Comparison of ENCODE assay signal across 1 fruit fly cellular context in the genomic region with DNA sequence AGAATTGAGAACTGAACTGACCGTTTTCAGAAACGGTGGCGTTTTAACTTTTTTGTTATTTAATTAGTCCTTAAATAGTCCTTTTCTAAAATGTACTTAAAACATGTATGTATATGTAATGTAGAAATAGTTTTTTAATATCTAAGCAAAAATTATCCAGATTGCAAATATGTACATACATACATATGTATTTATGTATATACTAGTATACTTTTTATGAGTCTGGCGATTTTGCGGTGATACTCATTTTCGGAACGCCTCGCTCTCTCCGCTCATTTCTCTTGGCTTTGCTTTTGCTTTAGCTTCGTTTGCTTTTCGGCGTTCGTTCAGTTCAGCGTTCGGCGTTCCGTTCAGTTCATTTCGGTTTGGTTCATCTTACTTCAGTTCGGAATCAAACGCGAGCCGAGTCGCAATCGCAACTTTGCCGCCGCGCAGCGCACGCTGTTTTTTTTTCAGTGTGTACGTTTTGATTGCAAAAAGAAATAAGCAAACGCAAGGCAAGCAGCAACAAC.
A peak's percentile ranks its signal among the peaks of the same experiment; 100 is the strongest.
TF ChIP-seq lines count a peak whose summit lies in the region.

A gene (plus strand): TSS at position 381 of the 512 bp plus-strand sequence.

TF ChIP-seq in whole organism, embryonic, 481 proteins besides CTCF, POLR2A, EP300 and RAD21 (continued from another document and continues in another):
- TF ChIP-seq CG10654 (GFP tag; optimal IDR thresholded peaks at IDR 0.05; lab: Kevin White, UChicago) (peak; percentile 58), knrl (GFP tag; IDR thresholded peaks at IDR 0.05; lab: Robert Waterston, UW; ENCODE audit: partially characterized antibody) (no peak; the same call in 2 of the 3 replicates), CG8281 (tag; optimal IDR thresholded peaks at IDR 0.05; lab: Kevin White, UChicago) (peak; percentile 51), CG6654 (GFP tag; optimal IDR thresholded peaks at IDR 0.05; lab: Kevin White, UChicago) (peak; percentile 50), pita (GFP tag; optimal IDR thresholded peaks at IDR 0.05; lab: Kevin White, UChicago) (no peak), CG4360 (GFP tag; IDR thresholded peaks at IDR 0.05; lab: Robert Waterston, UW) (no peak), CG4424 (GFP tag; optimal IDR thresholded peaks at IDR 0.05; lab: Kevin White, UChicago) (peak; percentile 81), Hmx (GFP tag; optimal IDR thresholded peaks at IDR 0.05; lab: Kevin White, UChicago) (peak; percentile 44), jing (GFP tag; optimal IDR thresholded peaks at IDR 0.05; lab: Kevin White, UChicago) (peak; percentile 7), Vsx1 (GFP tag; optimal IDR thresholded peaks at IDR 0.05; lab: Kevin White, UChicago) (peak; percentile 40), H2.0 (GFP tag; IDR thresholded peaks at IDR 0.05; lab: Robert Waterston, UW) (peak; percentile 34; the same call in 1 of the 2 replicates), D19A (tag; optimal IDR thresholded peaks at IDR 0.05; lab: Kevin White, UChicago) (peak; percentile 60), sim (GFP tag; IDR thresholded peaks at IDR 0.05; lab: Robert Waterston, UW) (no peak), sens-2 (GFP tag; IDR thresholded peaks at IDR 0.05; lab: Robert Waterston, UW) (no peak), sr (GFP tag; IDR thresholded peaks at IDR 0.05; lab: Robert Waterston, UW) (no peak), esg (GFP tag; conservative IDR thresholded peaks at IDR 0.05; lab: Robert Waterston, UW) (0 out of 2 replicates have a peak, but pooled peaks have one; percentile 44), gce (GFP tag; IDR thresholded peaks at IDR 0.05; lab: Robert Waterston, UW) (no peak), stwl (tag; optimal IDR thresholded peaks at IDR 0.05; lab: Kevin White, UChicago) (no peak), salm (tag; optimal IDR thresholded peaks at IDR 0.05; lab: Kevin White, UChicago) (peak; percentile 55), ci (GFP tag; IDR thresholded peaks at IDR 0.05; lab: Robert Waterston, UW) (peak; percentile 55; the same call in 1 of the 3 replicates), gcm2 (GFP tag; optimal IDR thresholded peaks at IDR 0.05; lab: Kevin White, UChicago) (peak; percentile 41), CG17328 (GFP tag; IDR thresholded peaks at IDR 0.05; lab: Robert Waterston, UW) (peak; percentile 37; the same call in 1 of the 2 replicates), CG18262 (tag; optimal IDR thresholded peaks at IDR 0.05; lab: Kevin White, UChicago) (peak; percentile 83), CG15269 (tag; optimal IDR thresholded peaks at IDR 0.05; lab: Kevin White, UChicago) (peak; percentile 84), CG2889 (GFP tag; IDR thresholded peaks at IDR 0.05; lab: Robert Waterston, UW) (0 out of 3 replicates have a peak, but pooled peaks have one; percentile 39), dan (GFP tag; IDR thresholded peaks at IDR 0.05; lab: Robert Waterston, UW) (no peak), Sox100B (GFP tag; optimal IDR thresholded peaks at IDR 0.05; lab: Kevin White, UChicago) (peak; percentile 92), CG8359 (GFP tag; optimal IDR thresholded peaks at IDR 0.05; lab: Kevin White, UChicago; ENCODE audit: borderline replicate concordance) (no peak), chif (GFP tag; optimal IDR thresholded peaks at IDR 0.05; lab: Kevin White, UChicago) (peak in 1 of 2 experiments; percentile 33), CG13296 (GFP tag; optimal IDR thresholded peaks at IDR 0.05; lab: Kevin White, UChicago) (peak; percentile 84), caup (GFP tag; optimal IDR thresholded peaks at IDR 0.05; lab: Kevin White, UChicago; ENCODE audit: severe bottlenecking) (peak; percentile 81), CG12104 (GFP tag; optimal IDR thresholded peaks at IDR 0.05; lab: Kevin White, UChicago) (peak; percentile 69), CG6854 (GFP tag; optimal IDR thresholded peaks at IDR 0.05; lab: Kevin White, UChicago) (no peak), fu2 (GFP tag; optimal IDR thresholded peaks at IDR 0.05; lab: Kevin White, UChicago) (no peak), TFAM (GFP tag; optimal IDR thresholded peaks at IDR 0.05; lab: Kevin White, UChicago) (no peak), Ada2b (GFP tag; IDR thresholded peaks at IDR 0.05; lab: Robert Waterston, UW) (peak; percentile 58), Nf-YB (GFP tag; optimal IDR thresholded peaks at IDR 0.05; lab: Kevin White, UChicago) (peak; percentile 56), gsb-n (tag; optimal IDR thresholded peaks at IDR 0.05; lab: Kevin White, UChicago) (peak; percentile 69), B-H1 (GFP tag; IDR thresholded peaks at IDR 0.05; lab: Robert Waterston, UW) (peak; percentile 15; the same call in 1 of the 3 replicates), CG3281 (GFP tag; optimal IDR thresholded peaks at IDR 0.05; lab: Kevin White, UChicago) (peak; percentile 75), CG31441 (GFP tag; IDR thresholded peaks at IDR 0.05; lab: Robert Waterston, UW) (peak; percentile 82), hth (optimal IDR thresholded peaks at IDR 0.05; lab: Kevin White, UChicago) (no peak), BEAF-32 (GFP tag; optimal IDR thresholded peaks at IDR 0.05; lab: Kevin White, UChicago) (no peak), CG3407 (GFP tag; optimal IDR thresholded peaks at IDR 0.05; lab: Kevin White, UChicago) (peak; percentile 77), CG3995 (GFP tag; optimal IDR thresholded peaks at IDR 0.05; lab: Kevin White, UChicago) (peak; percentile 30), unc-4 (GFP tag; IDR thresholded peaks at IDR 0.05; lab: Robert Waterston, UW; ENCODE audit: partially characterized antibody) (no peak), stc (GFP tag; IDR thresholded peaks at IDR 0.05; lab: Robert Waterston, UW) (peak; percentile 30; the same call in 1 of the 2 replicates), ranshi (GFP tag; IDR thresholded peaks at IDR 0.05; lab: Robert Waterston, UW) (peak; percentile 65; the same call in 1 of the 2 replicates), Atf3 (GFP tag; optimal IDR thresholded peaks at IDR 0.05; lab: Kevin White, UChicago) (no peak), trh (GFP tag; optimal IDR thresholded peaks at IDR 0.05; lab: Kevin White, UChicago) (peak; percentile 39), Mes4 (GFP tag; optimal IDR thresholded peaks at IDR 0.05; lab: Kevin White, UChicago) (no peak), mirr (GFP tag; optimal IDR thresholded peaks at IDR 0.05; lab: Kevin White, UChicago) (no peak), wdn (GFP tag; IDR thresholded peaks at IDR 0.05; lab: Robert Waterston, UW) (no peak), peb (GFP tag; IDR thresholded peaks at IDR 0.05; lab: Robert Waterston, UW) (0 out of 2 replicates have a peak, but pooled peaks have one; percentile 34), Ssrp (tag; optimal IDR thresholded peaks at IDR 0.05; lab: Kevin White, UChicago) (peak; percentile 83), bcd (GFP tag; optimal IDR thresholded peaks at IDR 0.05; lab: Kevin White, UChicago) (peak; percentile 81), ro (GFP tag; IDR thresholded peaks at IDR 0.05; lab: Robert Waterston, UW) (no peak), CG1529 (GFP tag; optimal IDR thresholded peaks at IDR 0.05; lab: Kevin White, UChicago) (peak; percentile 82), Dip3 (GFP tag; optimal IDR thresholded peaks at IDR 0.05; lab: Kevin White, UChicago) (peak; percentile 42), CG17829 (tag; optimal IDR thresholded peaks at IDR 0.05; lab: Kevin White, UChicago) (peak; percentile 82), dysf (GFP tag; IDR thresholded peaks at IDR 0.05; lab: Robert Waterston, UW) (peak; percentile 83), cg (GFP tag; optimal IDR thresholded peaks at IDR 0.05; lab: Kevin White, UChicago) (no peak), Blimp-1 (GFP tag; optimal IDR thresholded peaks at IDR 0.05; lab: Kevin White, UChicago) (peak; percentile 77), bbx (GFP tag; IDR thresholded peaks at IDR 0.05; lab: Robert Waterston, UW; ENCODE audit: partially characterized antibody) (peak; percentile 53; the same call in 1 of the 2 replicates), tin (GFP tag; optimal IDR thresholded peaks at IDR 0.05; lab: Kevin White, UChicago) (peak; percentile 61), CG10267 (tag; optimal IDR thresholded peaks at IDR 0.05; lab: Kevin White, UChicago) (peak; percentile 66), gcm (GFP tag; optimal IDR thresholded peaks at IDR 0.05; lab: Kevin White, UChicago) (peak; percentile 68), CkIIα-i1 (GFP tag; IDR thresholded peaks at IDR 0.05; lab: Robert Waterston, UW) (no peak), CG15011 (GFP tag; optimal IDR thresholded peaks at IDR 0.05; lab: Kevin White, UChicago) (peak; percentile 78), cato (GFP tag; optimal IDR thresholded peaks at IDR 0.05; lab: Kevin White, UChicago; ENCODE audit: borderline replicate concordance) (peak; percentile 20), CG6689 (GFP tag; IDR thresholded peaks at IDR 0.05; lab: Robert Waterston, UW) (peak; percentile 80), bowl (GFP tag; IDR thresholded peaks at IDR 0.05; lab: Robert Waterston, UW) (no peak), CG32767 (GFP tag; IDR thresholded peaks at IDR 0.05; lab: Robert Waterston, UW) (0 out of 2 replicates have a peak, but pooled peaks have one; percentile 60), Nf-YA (GFP tag; IDR thresholded peaks at IDR 0.05; lab: Robert Waterston, UW) (no peak), bsh (GFP tag; optimal IDR thresholded peaks at IDR 0.05; lab: Kevin White, UChicago) (peak in 1 of 2 experiments; percentile 78), CG7357 (GFP tag; IDR thresholded peaks at IDR 0.05; lab: Robert Waterston, UW) (peak; percentile 60; the same call in 2 of the 3 replicates), nerfin-2 (GFP tag; IDR thresholded peaks at IDR 0.05; lab: Robert Waterston, UW; ENCODE audit: partially characterized antibody) (no peak), gem (tag; optimal IDR thresholded peaks at IDR 0.05; lab: Kevin White, UChicago) (peak; percentile 89), unpg (GFP tag; optimal IDR thresholded peaks at IDR 0.05; lab: Kevin White, UChicago) (peak; percentile 65), Asciz (GFP tag; optimal IDR thresholded peaks at IDR 0.05; lab: Kevin White, UChicago) (peak; percentile 72), CG5245 (GFP tag; optimal IDR thresholded peaks at IDR 0.05; lab: Kevin White, UChicago) (peak; percentile 45), CG5180 (GFP tag; optimal IDR thresholded peaks at IDR 0.05; lab: Kevin White, UChicago) (peak; percentile 92), CG7271 (tag; optimal IDR thresholded peaks at IDR 0.05; lab: Kevin White, UChicago) (no peak), cas (GFP tag; IDR thresholded peaks at IDR 0.05; lab: Robert Waterston, UW) (no peak), pan (optimal IDR thresholded peaks at IDR 0.05; lab: Kevin White, UChicago) (no peak), pan (GFP tag; optimal IDR thresholded peaks at IDR 0.05 in 1 of 2, IDR thresholded peaks at IDR 0.05 in 1 of 2) (peak in 1 of 2 experiments; percentile 66), CG3847 (GFP tag; IDR thresholded peaks at IDR 0.05; lab: Robert Waterston, UW) (peak; percentile 70), CoRest (tag; optimal IDR thresholded peaks at IDR 0.05; lab: Kevin White, UChicago) (peak; percentile 91), nom (GFP tag; optimal IDR thresholded peaks at IDR 0.05; lab: Kevin White, UChicago) (peak; percentile 67), CG4404 (GFP tag; IDR thresholded peaks at IDR 0.05; lab: Robert Waterston, UW) (peak; percentile 43), sna (GFP tag; IDR thresholded peaks at IDR 0.05; lab: Robert Waterston, UW; ENCODE audit: partially characterized antibody) (no peak), ems (GFP tag; optimal IDR thresholded peaks at IDR 0.05; lab: Kevin White, UChicago) (peak; percentile 21), rib (GFP tag; IDR thresholded peaks at IDR 0.05; lab: Robert Waterston, UW) (peak; percentile 66), Sox102F (GFP tag; optimal IDR thresholded peaks at IDR 0.05; lab: Kevin White, UChicago) (peak; percentile 84), Gug (GFP tag; IDR thresholded peaks at IDR 0.05; lab: Robert Waterston, UW) (peak; percentile 60; the same call in 1 of the 4 replicates), CG11695 (GFP tag; IDR thresholded peaks at IDR 0.05; lab: Robert Waterston, UW) (peak; percentile 30; the same call in 1 of the 3 replicates), Fer1 (GFP tag; optimal IDR thresholded peaks at IDR 0.05; lab: Kevin White, UChicago) (peak; percentile 78), Hr3 (GFP tag; optimal IDR thresholded peaks at IDR 0.05; lab: Kevin White, UChicago) (peak; percentile 77), Dek (tag; optimal IDR thresholded peaks at IDR 0.05; lab: Kevin White, UChicago) (peak; percentile 85), insv (GFP tag; optimal IDR thresholded peaks at IDR 0.05; lab: Kevin White, UChicago) (peak in 1 of 2 experiments; percentile 39), dm (GFP tag; optimal IDR thresholded peaks at IDR 0.05; lab: Kevin White, UChicago) (no peak), CG10979 (tag; optimal IDR thresholded peaks at IDR 0.05; lab: Kevin White, UChicago) (peak; percentile 81), gro (GFP tag; optimal IDR thresholded peaks at IDR 0.05; lab: Kevin White, UChicago) (peak; percentile 23), fd96Cb (tag; optimal IDR thresholded peaks at IDR 0.05; lab: Kevin White, UChicago) (peak; percentile 82), CG11456 (GFP tag; IDR thresholded peaks at IDR 0.05; lab: Robert Waterston, UW) (peak; percentile 80), odd (GFP tag; optimal IDR thresholded peaks at IDR 0.05; lab: Kevin White, UChicago) (peak; percentile 72), CG18476 (GFP tag; optimal IDR thresholded peaks at IDR 0.05; lab: Kevin White, UChicago) (peak; percentile 72), danr (GFP tag; IDR thresholded peaks at IDR 0.05; lab: Robert Waterston, UW) (peak; percentile 36; the same call in 1 of the 2 replicates), CG1233 (GFP tag; optimal IDR thresholded peaks at IDR 0.05; lab: Kevin White, UChicago) (peak; percentile 67), Sry-δ (GFP tag; optimal IDR thresholded peaks at IDR 0.05; lab: Kevin White, UChicago) (no peak), Scr (GFP tag; IDR thresholded peaks at IDR 0.05; lab: Robert Waterston, UW; ENCODE audit: partially characterized antibody) (no peak), kay (GFP tag; optimal IDR thresholded peaks at IDR 0.05; lab: Kevin White, UChicago) (no peak), tna (GFP tag; IDR thresholded peaks at IDR 0.05; lab: Robert Waterston, UW; ENCODE audit: partially characterized antibody) (no peak), Antp (GFP tag; optimal IDR thresholded peaks at IDR 0.05; lab: Kevin White, UChicago) (peak; percentile 7), Lhr (GFP tag; optimal IDR thresholded peaks at IDR 0.05; lab: Kevin White, UChicago) (peak; percentile 15), CG8388 (GFP tag; optimal IDR thresholded peaks at IDR 0.05; lab: Kevin White, UChicago) (peak; percentile 67), Drgx (GFP tag; IDR thresholded peaks at IDR 0.05; lab: Robert Waterston, UW) (peak; percentile 71), Xrp1 (GFP tag; IDR thresholded peaks at IDR 0.05; lab: Robert Waterston, UW) (peak; percentile 63), az2 (GFP tag; optimal IDR thresholded peaks at IDR 0.05; lab: Kevin White, UChicago) (peak; percentile 73), CG2202 (tag; optimal IDR thresholded peaks at IDR 0.05; lab: Kevin White, UChicago) (no peak), seq (GFP tag; IDR thresholded peaks at IDR 0.05; lab: Robert Waterston, UW) (peak; percentile 33; the same call in 1 of the 2 replicates)
